Worm (Caenorhabditis elegans): ENCODE measurements around the gene F49F1.2.

F49F1.2 gene

ce11 chrIV:4093087-4093486 is 22.7 kb upstream of the F49F1.2 start (continued):
- TF ChIP-seq egl-5 (tag; optimal IDR thresholded peaks at IDR 0.05) (peak; percentile 10), elt-3 (tag; optimal IDR thresholded peaks at IDR 0.05) (no peak), ztf-4 (tag; optimal IDR thresholded peaks at IDR 0.05) (no peak), hmg-11 (tag; optimal IDR thresholded peaks at IDR 0.05) (peak; percentile 94), nfya-1 (tag; optimal IDR thresholded peaks at IDR 0.05; ENCODE audit: insufficient read depth) (peak; percentile 84), tbx-2 (tag; optimal IDR thresholded peaks at IDR 0.05) (peak; percentile 42), nhr-76 (tag; optimal IDR thresholded peaks at IDR 0.05) (no peak), nhr-237 (tag; optimal IDR thresholded peaks at IDR 0.05) (no peak), jun-1 (tag; optimal IDR thresholded peaks at IDR 0.05) (peak; percentile 77), unc-62 (GFP tag; optimal IDR thresholded peaks at IDR 0.05) (peak; percentile 34), ztf-11 (tag; optimal IDR thresholded peaks at IDR 0.05) (no peak), zag-1 (tag; optimal IDR thresholded peaks at IDR 0.05) (no peak), nhr-43 (tag; optimal IDR thresholded peaks at IDR 0.05; ENCODE audit: poor library complexity, severe bottlenecking) (peak; percentile 64), ceh-16 (tag; optimal IDR thresholded peaks at IDR 0.05) (no peak), lin-39 (tag; optimal IDR thresholded peaks at IDR 0.05) (peak; percentile 70), egl-27 (tag; optimal IDR thresholded peaks at IDR 0.05) (no peak), snpc-4 (tag; optimal IDR thresholded peaks at IDR 0.05) (peak; percentile 62), fkh-2 (tag; optimal IDR thresholded peaks at IDR 0.05) (no peak), ama-1 (optimal IDR thresholded peaks at IDR 0.05) (peak; percentile 1), R02D3.7 (tag; optimal IDR thresholded peaks at IDR 0.05) (peak; percentile 66), skn-1 (tag; optimal IDR thresholded peaks at IDR 0.05) (no peak), nhr-23 (tag; optimal IDR thresholded peaks at IDR 0.05) (peak; percentile 51), lsy-12 (tag; optimal IDR thresholded peaks at IDR 0.05) (peak; percentile 64), nhr-28 (tag; optimal IDR thresholded peaks at IDR 0.05) (no peak), unc-39 (tag; optimal IDR thresholded peaks at IDR 0.05) (no peak), eor-1 (tag; optimal IDR thresholded peaks at IDR 0.05) (no peak)

- TF ChIP-seq nfya-1 (tag; optimal IDR thresholded peaks at IDR 0.05; ENCODE audit: insufficient read depth) (peak; percentile 14), nhr-76 (tag; optimal IDR thresholded peaks at IDR 0.05) (no peak)
These were observed 21.4 kb upstream of the F49F1.2 start for ce11 chrIV:4094364-4094763.

ce11 chrIV:4096940-4097339 is 18.8 kb upstream of the F49F1.2 start:
- TF ChIP-seq nhr-11 (tag; optimal IDR thresholded peaks at IDR 0.05): no peak
- no peak for TF ChIP-seq elt-1 (tag; optimal IDR thresholded peaks at IDR 0.05)
- no peak for TF ChIP-seq ztf-4 (tag; optimal IDR thresholded peaks at IDR 0.05)
- no peak for TF ChIP-seq nhr-43 (tag; optimal IDR thresholded peaks at IDR 0.05; ENCODE audit: poor library complexity, severe bottlenecking)
- TF ChIP-seq nhr-67 (tag; optimal IDR thresholded peaks at IDR 0.05): no peak
- TF ChIP-seq fkh-10 (GFP tag; optimal IDR thresholded peaks at IDR 0.05): no peak
- no peak for TF ChIP-seq unc-39 (tag; optimal IDR thresholded peaks at IDR 0.05)
- TF ChIP-seq fkh-2 (tag; optimal IDR thresholded peaks at IDR 0.05): no peak
- no peak for TF ChIP-seq nhr-23 (tag; optimal IDR thresholded peaks at IDR 0.05)
- no peak for TF ChIP-seq elt-2 (tag; optimal IDR thresholded peaks at IDR 0.05)
- no peak for TF ChIP-seq daf-12 (tag; optimal IDR thresholded peaks at IDR 0.05)
- no peak for TF ChIP-seq pha-4 (tag; optimal IDR thresholded peaks at IDR 0.05)
- no peak for TF ChIP-seq mml-1 (tag; optimal IDR thresholded peaks at IDR 0.05)
- no peak for TF ChIP-seq elt-3 (tag; optimal IDR thresholded peaks at IDR 0.05)
- no peak for TF ChIP-seq unc-62 (GFP tag; optimal IDR thresholded peaks at IDR 0.05)
- TF ChIP-seq sea-2 (GFP tag; optimal IDR thresholded peaks at IDR 0.05): no peak
- no peak for TF ChIP-seq zag-1 (tag; optimal IDR thresholded peaks at IDR 0.05)

ce11 chrIV:4099773-4100172 is 16.0 kb upstream of the F49F1.2 start:
- TF ChIP-seq lin-15B (tag; optimal IDR thresholded peaks at IDR 0.05): no peak
- TF ChIP-seq jun-1 (tag; optimal IDR thresholded peaks at IDR 0.05): no peak
- peak; percentile 19 for TF ChIP-seq nfya-1 (tag; optimal IDR thresholded peaks at IDR 0.05; ENCODE audit: insufficient read depth)

DNA sequence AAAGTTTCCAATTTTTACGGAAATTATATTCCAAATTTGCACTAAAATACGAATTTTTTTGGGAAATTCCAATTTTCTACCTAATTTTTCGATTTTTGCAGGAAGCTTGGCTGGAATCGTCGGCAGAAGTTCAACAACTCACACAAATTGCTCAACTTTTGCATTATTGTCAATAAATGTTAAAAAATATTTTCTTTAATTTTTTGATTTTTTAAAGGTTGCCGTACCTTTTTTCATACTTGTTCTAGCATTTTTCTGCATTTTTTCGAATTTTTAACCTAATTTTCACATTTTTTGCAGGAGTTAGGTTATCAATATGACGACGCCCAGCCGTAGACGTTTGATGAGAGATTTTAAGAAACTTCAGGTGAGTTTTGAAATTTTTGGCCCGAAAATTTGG is 13.0 kb upstream of the F49F1.2 start, which contains the start of gene ubc-1:
ubc-1 (plus strand) TSS at position 301 of the 400 bp plus-strand sequence.
- TF ChIP-seq sea-2 (GFP tag; optimal IDR thresholded peaks at IDR 0.05): no peak
- no peak for TF ChIP-seq lsy-12 (tag; optimal IDR thresholded peaks at IDR 0.05)
- no peak for TF ChIP-seq nhr-23 (tag; optimal IDR thresholded peaks at IDR 0.05)
- no peak for TF ChIP-seq zag-1 (tag; optimal IDR thresholded peaks at IDR 0.05)
- no peak for TF ChIP-seq hmg-11 (tag; optimal IDR thresholded peaks at IDR 0.05)
- TF ChIP-seq lin-15B (tag; optimal IDR thresholded peaks at IDR 0.05): no peak
- TF ChIP-seq ceh-16 (tag; optimal IDR thresholded peaks at IDR 0.05): no peak
- no peak for TF ChIP-seq pha-4 (tag; optimal IDR thresholded peaks at IDR 0.05)
